Fruit fly (Drosophila melanogaster) whole organism, embryonic: ENCODE data around the gene Fbp1.

Experiments used
- BEAF-32 ChIP-seq: fragments of 200-800 bp; sonication (Bioruptor generic); optimal IDR thresholded peaks from 3 replicates; lab custom pipeline; 2017; ENCODE audit warnings: missing biosample characterization, missing genetic modification characterization, mild to moderate bottlenecking, moderate library complexity, missing genetic modification reagents
- CG11723 ChIP-seq: fragments of 200-800 bp; sonication (Bioruptor generic); optimal IDR thresholded peaks from 2 replicates; lab custom pipeline; 2017; ENCODE audit warnings: missing biosample characterization, mild to moderate bottlenecking, missing genetic modification characterization
- CG13123 ChIP-seq: fragments of 200-800 bp; sonication (Bioruptor generic); optimal IDR thresholded peaks from 2 replicates; lab custom pipeline; 2016; ENCODE audit warnings: missing biosample characterization, missing genetic modification characterization
- CG13894 ChIP-seq: fragments of 200-800 bp; sonication (Bioruptor generic); optimal IDR thresholded peaks from 3 replicates; lab custom pipeline; 2018; ENCODE audit warnings: missing biosample characterization, mild to moderate bottlenecking, missing genetic modification characterization, moderate library complexity
- CG17328 ChIP-seq: fragments of 200-800 bp; sonication (Bioruptor generic); IDR thresholded peaks from 2 replicates; pipeline ENCODE4 v1.3.6; 2022; ENCODE audit warnings: missing biosample characterization, missing genetic modification characterization
- CG17568 ChIP-seq: fragments of 200-800 bp; sonication (Bioruptor generic); optimal IDR thresholded peaks from 2 replicates; lab custom pipeline; 2018; ENCODE audit warnings: missing biosample characterization, mild to moderate bottlenecking, missing genetic modification characterization, moderate library complexity
- CG17829 ChIP-seq: fragments of 200-800 bp; optimal IDR thresholded peaks from 2 replicates; lab custom pipeline; 2019; ENCODE audit warnings: missing biosample characterization, mild to moderate bottlenecking, missing genetic modification characterization, moderate library complexity
- CG18262 ChIP-seq: fragments of 200-800 bp; optimal IDR thresholded peaks from 3 replicates; lab custom pipeline; 2019; ENCODE audit warnings: missing biosample characterization, mild to moderate bottlenecking, missing genetic modification characterization, moderate library complexity
- CG18476 ChIP-seq: fragments of 200-800 bp; sonication (Bioruptor generic); optimal IDR thresholded peaks from 2 replicates; lab custom pipeline; 2016; ENCODE audit warnings: missing biosample characterization, mild to moderate bottlenecking, missing genetic modification characterization
- CG2129 ChIP-seq: fragments of 200-800 bp; sonication (Bioruptor generic); IDR thresholded peaks from 2 replicates; pipeline ENCODE4 v1.3.6; 2022; ENCODE audit warnings: missing biosample characterization, missing genetic modification characterization; ENCODE audit not compliant: partially characterized antibody
- CG2712 ChIP-seq: fragments of 200-800 bp; optimal IDR thresholded peaks from 3 replicates; lab custom pipeline; 2019; ENCODE audit warnings: missing biosample characterization, mild to moderate bottlenecking, missing genetic modification characterization, moderate library complexity
- CG30403 ChIP-seq: fragments of 200-800 bp; sonication (Bioruptor generic); optimal IDR thresholded peaks from 3 replicates; lab custom pipeline; 2016; ENCODE audit warnings: missing biosample characterization, missing genetic modification characterization
- CG31388 ChIP-seq: fragments of 200-800 bp; sonication (Bioruptor generic); optimal IDR thresholded peaks from 2 replicates; lab custom pipeline; 2016; ENCODE audit warnings: missing biosample characterization, missing genetic modification characterization
- CG43689 ChIP-seq: fragments of 200-800 bp; sonication (Bioruptor generic); IDR thresholded peaks from 2 replicates; pipeline ENCODE4 v1.3.6; 2022; ENCODE audit warnings: missing biosample characterization, missing genetic modification characterization
- CG4617 ChIP-seq: fragments of 200-800 bp; sonication (Bioruptor generic); optimal IDR thresholded peaks from 3 replicates; lab custom pipeline; 2016; ENCODE audit warnings: missing biosample characterization, missing genetic modification characterization, borderline replicate concordance
- CG8089 ChIP-seq: fragments of 200-800 bp; sonication (Bioruptor generic); optimal IDR thresholded peaks from 3 replicates; lab custom pipeline; 2016; ENCODE audit warnings: missing biosample characterization, missing genetic modification characterization
- CG8281 ChIP-seq: fragments of 200-800 bp; sonication (Bioruptor generic); optimal IDR thresholded peaks from 2 replicates; lab custom pipeline; 2018; ENCODE audit warnings: missing biosample characterization, mild to moderate bottlenecking, missing genetic modification characterization, moderate library complexity
- CG9727 ChIP-seq: fragments of 200-800 bp; sonication (Bioruptor generic); optimal IDR thresholded peaks from 3 replicates; lab custom pipeline; 2017; ENCODE audit warnings: missing biosample characterization, mild to moderate bottlenecking, missing genetic modification characterization
- CrebB ChIP-seq: fragments of 200-800 bp; sonication (Bioruptor generic); optimal IDR thresholded peaks from 3 replicates; lab custom pipeline; 2018; ENCODE audit warnings: missing biosample characterization, mild to moderate bottlenecking, missing genetic modification characterization
- D19B ChIP-seq: fragments of 200-800 bp; sonication (Bioruptor generic); optimal IDR thresholded peaks from 2 replicates; lab custom pipeline; 2017; ENCODE audit warnings: missing biosample characterization, mild to moderate bottlenecking, missing genetic modification characterization
- Doc2 ChIP-seq: fragments of 200-800 bp; sonication (Bioruptor generic); IDR thresholded peaks from 2 replicates; pipeline ENCODE4 v1.3.6; 2022; ENCODE audit warnings: missing biosample characterization, missing genetic modification characterization
- GATAe ChIP-seq: fragments of 200-800 bp; sonication (Bioruptor generic); conservative IDR thresholded peaks from 2 replicates; pipeline ENCODE4 v1.3.6; 2022; ENCODE audit warnings: missing biosample characterization, missing genetic modification characterization
- Gug ChIP-seq: fragments of 200-800 bp; sonication (Bioruptor generic); IDR thresholded peaks from 4 replicates; pipeline ENCODE4 v1.3.6; 2022; ENCODE audit warnings: missing biosample characterization, missing genetic modification characterization
- H15 ChIP-seq: fragments of 200-800 bp; sonication (Bioruptor generic); IDR thresholded peaks from 3 replicates; pipeline ENCODE4 v1.3.6; 2022; ENCODE audit warnings: missing biosample characterization, missing genetic modification characterization
- Hand ChIP-seq: fragments of 200-800 bp; sonication (Bioruptor generic); optimal IDR thresholded peaks from 2 replicates; lab custom pipeline; 2017; ENCODE audit warnings: mild to moderate bottlenecking, missing biosample characterization, missing genetic modification reagents, missing genetic modification characterization
- Hmx ChIP-seq: fragments of 200-800 bp; sonication (Bioruptor generic); optimal IDR thresholded peaks from 2 replicates; lab custom pipeline; 2016; ENCODE audit warnings: missing biosample characterization, missing genetic modification characterization
- Hsf ChIP-seq: fragments of 200-800 bp; sonication (Bioruptor generic); optimal IDR thresholded peaks from 3 replicates; lab custom pipeline; 2016; ENCODE audit warnings: missing biosample characterization, missing genetic modification characterization
- Jarid2 ChIP-seq: fragments of 200-800 bp; sonication (Bioruptor generic); optimal IDR thresholded peaks from 3 replicates; lab custom pipeline; 2017; ENCODE audit warnings: mild to moderate bottlenecking, missing biosample characterization, missing genetic modification reagents, missing genetic modification characterization
- MBD-R2 ChIP-seq: fragments of 200-800 bp; sonication (Bioruptor generic); IDR thresholded peaks from 2 replicates; pipeline ENCODE4 v1.3.6; 2022; ENCODE audit warnings: missing biosample characterization, missing genetic modification characterization
- NFAT ChIP-seq: fragments of 200-800 bp; sonication (Bioruptor generic); IDR thresholded peaks from 2 replicates; pipeline ENCODE4 v1.3.6; 2022; ENCODE audit warnings: missing biosample characterization, missing genetic modification characterization
- bbx ChIP-seq: fragments of 200-800 bp; sonication (Bioruptor generic); IDR thresholded peaks from 2 replicates; pipeline ENCODE4 v1.3.6; 2022; ENCODE audit warnings: missing biosample characterization, missing genetic modification characterization; ENCODE audit not compliant: partially characterized antibody
- bsh ChIP-seq, 2 experiments: fragments of 200-800 bp; sonication (Bioruptor generic); optimal IDR thresholded peaks; 2 replicates each; lab custom pipeline; 2017 to 2018; ENCODE audit warnings: mild to moderate bottlenecking in 2 of 2, missing biosample characterization in 2 of 2, missing genetic modification characterization in 2 of 2, moderate library complexity in 1 of 2
- cg ChIP-seq: fragments of 200-800 bp; sonication (Bioruptor generic); optimal IDR thresholded peaks from 3 replicates; lab custom pipeline; 2019; ENCODE audit warnings: missing biosample characterization, mild to moderate bottlenecking, missing genetic modification characterization, moderate library complexity
- dpn ChIP-seq, 2 experiments: fragments of 200-800 bp; sonication (Bioruptor generic); optimal IDR thresholded peaks; 3 replicates each; lab custom pipeline; 2016; ENCODE audit warnings: missing biosample characterization in 2 of 2, missing genetic modification characterization in 2 of 2
- eyg ChIP-seq: fragments of 200-800 bp; sonication (Bioruptor generic); optimal IDR thresholded peaks from 3 replicates; lab custom pipeline; 2016; ENCODE audit warnings: missing biosample characterization, missing genetic modification characterization
- fd3F ChIP-seq: fragments of 200-800 bp; sonication (Bioruptor generic); optimal IDR thresholded peaks from 2 replicates; lab custom pipeline; 2018; ENCODE audit warnings: missing biosample characterization, mild to moderate bottlenecking, missing genetic modification characterization, moderate library complexity
- ftz-f1 ChIP-seq: fragments of 200-800 bp; sonication (Bioruptor generic); optimal IDR thresholded peaks from 2 replicates; lab custom pipeline; 2016; ENCODE audit warnings: missing biosample characterization, missing genetic modification characterization
- gce ChIP-seq: fragments of 200-800 bp; sonication (Bioruptor generic); IDR thresholded peaks from 3 replicates; pipeline ENCODE4 v1.3.6; 2022; ENCODE audit warnings: missing biosample characterization, missing genetic modification characterization
- gsb-n ChIP-seq: fragments of 200-800 bp; sonication (Bioruptor generic); optimal IDR thresholded peaks from 3 replicates; lab custom pipeline; 2018; ENCODE audit warnings: missing biosample characterization, mild to moderate bottlenecking, missing genetic modification characterization
- lola ChIP-seq, 3 experiments: fragments of >200 bp in 2 of 3; fragments of 200-800 bp in 1 of 3; sonication (Bioruptor generic) in 1 of 3; optimal IDR thresholded peaks; 2 replicates each; lab custom pipeline; 2017 to 2019; ENCODE audit warnings: missing biosample characterization in 3 of 3, missing genetic modification characterization in 3 of 3, mild to moderate bottlenecking in 1 of 3, moderate library complexity in 1 of 3
- mld ChIP-seq: fragments of 200-800 bp; sonication (Bioruptor generic); IDR thresholded peaks from 3 replicates; pipeline ENCODE4 v1.3.6; 2022; ENCODE audit warnings: missing biosample characterization, missing genetic modification characterization; ENCODE audit not compliant: partially characterized antibody
- prd ChIP-seq, 3 experiments: fragments of >200 bp in 2 of 3; fragments of 200-800 bp in 1 of 3; sonication (Bioruptor generic) in 1 of 3; optimal IDR thresholded peaks in 2 of 3; IDR thresholded peaks in 1 of 3; 2 replicates in 2 of 3; 3 replicates in 1 of 3; pipeline versions ENCODE4 v1.3.6 to Lab custom; 2017 to 2022; ENCODE audit warnings: missing biosample characterization in 1 of 3, missing genetic modification characterization in 1 of 3
- pzg ChIP-seq: fragments of 200-800 bp; sonication (Bioruptor generic); optimal IDR thresholded peaks from 3 replicates; lab custom pipeline; 2018; ENCODE audit warnings: missing biosample characterization, mild to moderate bottlenecking, missing genetic modification characterization, moderate library complexity
- salm ChIP-seq: fragments of 200-800 bp; sonication (Bioruptor generic); optimal IDR thresholded peaks from 2 replicates; lab custom pipeline; 2018; ENCODE audit warnings: missing biosample characterization, mild to moderate bottlenecking, missing genetic modification characterization
- sc ChIP-seq, 3 experiments: fragments of >200 bp in 2 of 3; fragments of 200-800 bp in 1 of 3; sonication (Bioruptor generic) in 1 of 3; optimal IDR thresholded peaks; 2 replicates in 2 of 3; 3 replicates in 1 of 3; lab custom pipeline; 2017; ENCODE audit warnings: mild to moderate bottlenecking in 1 of 3, missing biosample characterization in 1 of 3, missing genetic modification characterization in 1 of 3, missing genetic modification reagents in 1 of 3
- sim ChIP-seq: fragments of 200-800 bp; sonication (Bioruptor generic); IDR thresholded peaks from 2 replicates; pipeline ENCODE4 v1.3.6; 2022; ENCODE audit warnings: missing biosample characterization, missing genetic modification characterization
- slbo ChIP-seq: fragments of 200-800 bp; sonication (Bioruptor generic); IDR thresholded peaks from 2 replicates; pipeline ENCODE4 v1.3.6; 2022; ENCODE audit warnings: missing biosample characterization, missing genetic modification characterization
- tap ChIP-seq: fragments of 200-800 bp; optimal IDR thresholded peaks from 3 replicates; lab custom pipeline; 2019; ENCODE audit warnings: missing biosample characterization, mild to moderate bottlenecking, missing genetic modification characterization, moderate library complexity
- zfh2 ChIP-seq: fragments of 200-800 bp; sonication (Bioruptor generic); optimal IDR thresholded peaks from 2 replicates; lab custom pipeline; 2016; ENCODE audit warnings: missing biosample characterization, missing genetic modification characterization

Fbp1 gene

DNA sequence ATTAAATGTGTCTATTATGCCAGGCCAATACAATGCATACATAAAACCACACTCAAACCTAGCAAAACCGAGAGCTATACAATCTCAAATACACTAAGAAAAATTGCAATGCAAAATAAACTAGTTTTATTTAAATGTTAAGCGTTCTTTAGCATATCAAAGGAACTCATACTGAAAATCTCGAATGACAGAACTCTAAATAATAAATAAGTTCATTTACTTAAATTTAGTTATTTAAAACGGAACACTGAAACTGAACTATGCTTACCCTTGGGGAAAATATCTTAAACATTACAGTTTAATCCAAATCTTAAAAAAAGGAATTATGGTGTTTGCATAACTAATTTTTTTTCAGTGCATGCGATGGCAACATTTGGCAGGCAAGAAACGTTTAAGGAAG lies 11.6 kb downstream of the Fbp1 start:
- TF ChIP-seq gce (GFP tag; lab: Robert Waterston, UW) (no peak), Jarid2 (GFP tag; lab: Kevin White, UChicago) (no peak), Hmx (GFP tag; lab: Kevin White, UChicago) (no peak), GATAe (GFP tag; lab: Robert Waterston, UW) (no peak), lola (GFP tag; optimal IDR thresholded peaks at IDR 0.05; lab: Kevin White, UChicago) (peak in 1 of 3 experiments; percentile 8), sc (optimal IDR thresholded peaks at IDR 0.05; lab: Kevin White, UChicago) (no peak), sc (GFP tag; optimal IDR thresholded peaks at IDR 0.05; lab: Kevin White, UChicago) (no peak), bsh (GFP tag; optimal IDR thresholded peaks at IDR 0.05; lab: Kevin White, UChicago) (peak in 1 of 2 experiments; percentile 3), CG18262 (peak; percentile 65), CG2129 (GFP tag; lab: Robert Waterston, UW) (no peak), CG13123 (no peak), gsb-n (tag; lab: Kevin White, UChicago) (no peak), tap (no peak), Hsf (GFP tag; lab: Kevin White, UChicago) (no peak), CG8281 (tag; lab: Kevin White, UChicago) (no peak), CG11723 (GFP tag; lab: Kevin White, UChicago) (no peak), CG8089 (no peak), CG13894 (tag; lab: Kevin White, UChicago) (no peak), MBD-R2 (GFP tag; lab: Robert Waterston, UW) (no peak), Hand (GFP tag; lab: Kevin White, UChicago) (no peak), dpn (GFP tag; optimal IDR thresholded peaks at IDR 0.05; lab: Kevin White, UChicago) (no peak), CG30403 (GFP tag; lab: Kevin White, UChicago) (peak; percentile 3), cg (no peak), salm (tag; lab: Kevin White, UChicago) (no peak), BEAF-32 (GFP tag; lab: Kevin White, UChicago) (no peak), H15 (GFP tag; lab: Robert Waterston, UW) (no peak), sim (GFP tag; lab: Robert Waterston, UW) (no peak), CG4617 (GFP tag; lab: Kevin White, UChicago) (no peak), zfh2 (GFP tag; lab: Kevin White, UChicago) (no peak), CG2712 (tag; lab: Kevin White, UChicago) (peak; percentile 66), NFAT (GFP tag; lab: Robert Waterston, UW) (no peak), CG43689 (no peak), CG17829 (tag; lab: Kevin White, UChicago) (peak; percentile 56), CG9727 (GFP tag; lab: Kevin White, UChicago) (peak; percentile 13), mld (GFP tag; lab: Robert Waterston, UW) (no peak), CG18476 (GFP tag; lab: Kevin White, UChicago) (no peak), eyg (no peak), CG31388 (GFP tag; lab: Kevin White, UChicago) (no peak), slbo (GFP tag; lab: Robert Waterston, UW) (no peak), CrebB (tag; lab: Kevin White, UChicago) (no peak), CG17568 (GFP tag; lab: Kevin White, UChicago) (no peak), ftz-f1 (no peak), fd3F (no peak), Gug (GFP tag; lab: Robert Waterston, UW) (no peak; the same call in 3 of the 4 replicates), Doc2 (GFP tag; lab: Robert Waterston, UW) (no peak), D19B (GFP tag; lab: Kevin White, UChicago) (no peak), CG17328 (GFP tag; lab: Robert Waterston, UW) (no peak), prd (optimal IDR thresholded peaks at IDR 0.05; lab: Kevin White, UChicago) (no peak), prd (GFP tag; IDR thresholded peaks at IDR 0.05; lab: Robert Waterston, UW) (peak; percentile 52; the same call in 1 of the 3 replicates), bbx (GFP tag; lab: Robert Waterston, UW) (no peak), pzg (GFP tag; lab: Kevin White, UChicago) (no peak)
